Worm (Caenorhabditis elegans): ENCODE data around the gene gst-30.
A peak's percentile ranks its signal among the peaks of the same experiment; 100 is the strongest.

ce11 chrII:4960690-4961089 is 25.8 kb upstream of the gst-30 start:
- TF ChIP-seq him-1 (tag; optimal IDR thresholded peaks at IDR 0.05): no peak
- peak; percentile 9 for TF ChIP-seq W03F9.2 (tag; optimal IDR thresholded peaks at IDR 0.05)
- TF ChIP-seq dao-5 (tag; optimal IDR thresholded peaks at IDR 0.05): no peak
